Worm (Caenorhabditis elegans) whole organism, L4 larva: ENCODE measurements around the gene C18G1.9.

Experiments
- F37D6.2 ChIP-seq: sonication (generic microtip); optimal IDR thresholded peaks from 2 replicates; lab custom pipeline; 2016; ENCODE audit warnings: mild to moderate bottlenecking, missing genetic modification characterization, missing compliant biosample characterization
- lsy-2 ChIP-seq, 2 experiments: fragments of 150-350 bp in 1 of 2; sonication (generic microtip) in 1 of 2; optimal IDR thresholded peaks; 2 replicates each; lab custom pipeline; 2014 to 2017; ENCODE audit warnings: missing biosample characterization in 2 of 2, missing genetic modification characterization in 2 of 2
- nhr-48 ChIP-seq: sonication (generic microtip); optimal IDR thresholded peaks from 2 replicates; lab custom pipeline; 2016; ENCODE audit warnings: mild to moderate bottlenecking, missing genetic modification characterization, missing compliant biosample characterization
- skn-1 ChIP-seq: fragments of 150-350 bp; optimal IDR thresholded peaks from 2 replicates; lab custom pipeline; 2014; ENCODE audit warnings: missing biosample characterization, missing genetic modification characterization
- snpc-4 ChIP-seq: fragments of 150-350 bp; optimal IDR thresholded peaks from 2 replicates; lab custom pipeline; 2014; ENCODE audit warnings: missing biosample characterization, missing genetic modification characterization
- zag-1 ChIP-seq: fragments of 150-350 bp; optimal IDR thresholded peaks from 2 replicates; lab custom pipeline; 2014; ENCODE audit warnings: missing biosample characterization, missing genetic modification characterization

DNA sequence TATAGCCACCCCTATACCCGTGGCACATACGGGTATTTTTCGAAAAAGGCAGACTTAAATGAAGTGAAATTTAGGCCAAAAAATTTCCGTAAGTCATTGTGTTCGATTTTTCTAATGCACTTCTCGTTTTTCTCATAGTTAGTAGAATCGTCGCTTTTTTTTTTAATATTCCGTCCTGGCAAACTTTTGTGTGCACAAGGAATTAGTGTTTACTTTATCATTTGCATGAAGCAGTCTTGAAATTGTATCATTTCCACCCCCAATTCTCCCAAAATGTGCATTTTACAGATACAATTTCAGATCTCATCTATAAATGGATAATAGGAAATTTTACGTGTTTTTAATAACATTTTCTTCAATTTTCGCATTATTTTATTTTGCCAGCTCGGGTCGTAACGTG lies 19.2 kb downstream of the C18G1.9 start, which contains the start of gene C18G1.6:
- TF ChIP-seq F37D6.2 (no peak), skn-1 (no peak), snpc-4 (tag; lab: Kevin White, UChicago) (no peak), nhr-48 (no peak), zag-1 (tag; lab: Kevin White, UChicago) (no peak), lsy-2 (tag; optimal IDR thresholded peaks at IDR 0.05; lab: Kevin White, UChicago) (no peak)
